Fruit fly (Drosophila melanogaster): ENCODE measurements around the gene CG15803.

dm6 chr3R:18372688-18373304 lies 12.3 kb upstream of the CG15803 start, which contains the start of gene gl:
- TF ChIP-seq CG8478 (optimal IDR thresholded peaks at IDR 0.05) = no peak
- no peak for TF ChIP-seq CTCF (optimal IDR thresholded peaks at IDR 0.05)

Data from S2 (cell line).